Fruit fly (Drosophila melanogaster): ENCODE results near the gene CG31360.
A peak's percentile ranks its signal among the peaks of the same experiment; 100 is the strongest.

Gene CG31360

dm6 chr3R:17679368-17679997 is 5.4 kb upstream of the CG31360 start:
- TF ChIP-seq noc (tag; optimal IDR thresholded peaks at IDR 0.05): peak; percentile 94

dm6 chr3R:17680268-17680638 is 4.6 kb upstream of the CG31360 start:
- no peak for TF ChIP-seq noc (tag; optimal IDR thresholded peaks at IDR 0.05)

DNA sequence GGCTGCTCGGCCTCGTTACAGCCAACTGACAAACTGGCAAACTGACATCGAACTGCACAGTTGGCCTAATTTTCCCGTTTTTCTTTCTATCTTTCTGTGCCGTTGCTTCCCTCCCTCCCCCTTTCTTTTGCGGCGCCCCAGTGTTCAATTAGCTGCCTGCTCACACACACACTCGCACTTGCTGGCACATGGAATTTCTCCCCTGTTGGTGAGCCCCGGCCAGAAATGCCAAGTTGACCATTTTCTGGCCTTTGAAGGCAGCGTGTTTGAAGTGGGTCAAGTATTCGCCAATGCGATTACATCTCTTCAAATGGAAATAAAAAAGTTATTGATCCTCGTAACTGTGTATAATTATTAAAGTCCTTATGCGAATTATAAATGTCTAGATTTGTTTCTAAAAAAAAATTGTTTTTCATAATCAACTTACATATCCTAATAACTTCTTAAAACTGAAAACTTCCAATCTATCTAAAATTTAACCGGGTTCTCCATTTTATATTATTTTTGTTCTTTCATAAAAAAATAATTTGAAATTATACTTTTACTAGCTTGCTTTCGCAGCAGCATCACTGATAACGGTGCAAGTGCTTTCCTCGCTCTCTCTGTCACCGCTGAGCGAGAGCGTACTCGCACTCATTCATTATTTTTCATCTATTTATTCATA is 4.1 kb upstream of the CG31360 start:
- TF ChIP-seq noc (tag; optimal IDR thresholded peaks at IDR 0.05): peak; percentile 48

dm6 chr3R:17681611-17682243 is 3.2 kb upstream of the CG31360 start:
- TF ChIP-seq noc (tag; optimal IDR thresholded peaks at IDR 0.05): no peak

dm6 chr3R:17682244-17682773 is 2.6 kb upstream of the CG31360 start, which contains the start of the genes alt and CG7655:
alt (minus strand) TSS chr3R:17682515.
CG7655 (plus strand) TSS chr3R:17682669.
- no peak for TF ChIP-seq noc (tag; optimal IDR thresholded peaks at IDR 0.05)

DNA sequence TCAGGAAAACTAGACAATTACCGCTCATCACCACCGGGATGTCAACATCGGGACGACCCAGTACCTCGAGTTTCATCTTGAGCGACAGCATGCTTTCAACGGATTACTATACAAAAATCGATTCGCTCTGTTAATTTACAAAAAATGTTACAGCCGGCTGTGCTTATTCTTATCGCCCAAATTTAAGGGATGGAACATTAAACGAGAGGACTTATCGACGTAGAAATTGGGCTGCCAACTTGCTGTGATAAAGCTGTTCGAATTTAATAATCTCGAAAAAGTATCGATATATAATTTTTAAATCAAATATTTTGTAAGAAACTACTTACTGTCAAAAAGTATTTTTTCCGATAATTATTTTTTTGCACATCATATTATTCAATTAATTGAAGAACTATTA is 2.0 kb downstream of the CG31360 start, which contains the start of gene CG31249:
Gene CG31249, minus strand, starts transcription at position 197 of the 400 bp plus-strand sequence.
- TF ChIP-seq noc (tag; optimal IDR thresholded peaks at IDR 0.05): no peak

- no peak for TF ChIP-seq noc (tag; optimal IDR thresholded peaks at IDR 0.05)
These were observed 15.1 kb downstream of the CG31360 start for dm6 chr3R:17699891-17700487.

DNA sequence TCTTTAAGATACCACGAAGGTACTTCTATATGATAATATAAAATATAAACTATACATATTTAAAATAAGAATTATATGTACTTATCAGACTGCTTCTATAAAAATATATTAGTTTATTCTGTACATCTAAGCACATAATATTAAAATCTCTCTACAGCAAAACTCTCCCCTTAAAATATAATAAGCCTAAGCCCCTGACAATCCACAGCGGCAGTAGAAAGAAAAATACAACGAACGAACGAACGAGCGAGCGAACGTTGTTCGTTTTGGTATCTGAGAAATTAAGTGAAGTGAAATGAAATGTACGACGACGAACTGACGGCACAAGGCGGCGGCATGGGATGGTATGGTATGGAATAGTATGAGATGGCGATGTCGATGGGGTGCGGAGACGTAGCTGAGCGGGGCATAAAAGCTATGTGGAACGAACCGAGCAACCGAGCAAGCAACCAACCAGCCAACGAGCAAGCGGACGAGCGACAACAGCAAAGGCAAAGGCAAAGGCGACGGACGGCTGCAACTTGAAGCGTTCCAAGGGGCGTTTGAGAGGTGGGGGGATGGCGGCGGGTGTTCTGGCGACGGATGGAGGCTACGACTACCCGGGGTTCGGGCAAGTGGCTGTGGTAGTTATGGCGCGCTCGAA is 15.7 kb downstream of the CG31360 start:
- TF ChIP-seq noc (tag; optimal IDR thresholded peaks at IDR 0.05): peak; percentile 99

DNA sequence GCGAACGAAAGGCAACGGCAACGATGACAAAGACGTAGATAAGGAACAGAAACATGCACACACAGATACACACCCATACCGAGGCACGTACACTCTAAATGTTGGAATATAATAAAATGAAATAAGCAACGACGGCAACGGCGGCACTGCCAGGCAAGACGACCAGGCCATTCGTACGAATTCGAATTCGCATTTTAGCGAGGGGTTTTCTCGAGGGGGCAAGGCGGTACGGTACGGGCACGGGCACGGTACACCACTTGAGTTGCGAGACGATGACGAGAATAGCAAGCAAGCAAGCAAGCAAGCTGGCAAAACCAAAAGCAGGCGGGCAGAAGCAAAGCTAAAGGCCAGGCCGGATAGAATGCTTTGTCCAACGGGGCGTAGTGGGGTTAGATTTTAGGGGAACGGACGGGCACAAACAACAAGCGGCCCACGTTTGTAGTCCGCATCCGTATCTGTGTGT is 16.3 kb downstream of the CG31360 start:
- peak; percentile 49 for TF ChIP-seq noc (tag; optimal IDR thresholded peaks at IDR 0.05)

- no peak for TF ChIP-seq noc (tag; optimal IDR thresholded peaks at IDR 0.05)
These were observed 17.3 kb downstream of the CG31360 start for dm6 chr3R:17701971-17702845.

dm6 chr3R:17703024-17703690 is 18.3 kb downstream of the CG31360 start:
- TF ChIP-seq noc (tag; optimal IDR thresholded peaks at IDR 0.05): no peak

dm6 chr3R:17703691-17704537 is 19.0 kb downstream of the CG31360 start:
- TF ChIP-seq noc (tag; optimal IDR thresholded peaks at IDR 0.05): peak; percentile 98

DNA sequence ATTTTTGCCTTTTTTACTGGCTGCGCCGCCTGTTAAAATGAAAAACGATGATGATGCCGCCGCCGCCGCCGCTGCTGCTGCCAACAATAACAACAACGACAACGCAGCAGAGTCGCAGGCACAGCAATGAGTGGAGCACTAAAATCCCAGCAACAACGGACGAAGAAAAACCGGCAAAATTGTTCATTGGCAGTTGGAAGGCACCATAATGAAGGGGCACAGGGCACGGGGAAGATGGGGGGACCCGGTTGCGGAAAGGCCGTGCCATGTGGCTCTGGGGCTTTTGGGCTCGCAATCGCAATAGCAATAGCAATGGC is 19.6 kb downstream of the CG31360 start:
- no peak for TF ChIP-seq noc (tag; optimal IDR thresholded peaks at IDR 0.05)

Data from whole organism, larva.